Worm (Caenorhabditis elegans): ENCODE data around the gene dhs-6.
A peak's percentile ranks its signal among the peaks of the same experiment; 100 is the strongest.

dhs-6 gene

DNA sequence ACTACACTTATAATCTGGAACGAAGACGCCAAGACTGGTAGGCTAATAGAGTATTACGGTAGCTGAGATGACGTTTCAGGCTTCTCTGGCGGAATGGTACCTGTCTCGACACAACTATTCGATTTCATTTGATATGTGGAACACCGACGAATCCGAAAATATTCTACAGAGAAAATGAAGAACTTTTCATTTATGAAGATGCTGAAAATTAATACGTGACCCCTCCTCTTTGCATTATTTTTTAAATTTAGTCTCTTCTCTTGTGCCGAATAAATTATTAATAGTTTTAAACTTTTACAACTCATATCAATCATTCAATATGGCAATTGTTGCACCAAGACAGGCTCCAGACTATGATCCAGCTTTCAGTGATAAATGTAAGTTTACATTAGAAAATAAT, 46.9 kb upstream of the dhs-6 start, which contains the start of gene C25H3.16:
Gene C25H3.16, plus strand, starts transcription at position 301 of the 400 bp plus-strand sequence.
- TF ChIP-seq B0035.1 (tag; optimal IDR thresholded peaks at IDR 0.05) (no peak), snpc-3.4 (tag; optimal IDR thresholded peaks at IDR 0.05) (no peak), madf-10 (tag; optimal IDR thresholded peaks at IDR 0.05) (no peak), T07F8.4 (tag; optimal IDR thresholded peaks at IDR 0.05) (no peak), him-1 (tag; optimal IDR thresholded peaks at IDR 0.05) (peak; percentile 74)

DNA sequence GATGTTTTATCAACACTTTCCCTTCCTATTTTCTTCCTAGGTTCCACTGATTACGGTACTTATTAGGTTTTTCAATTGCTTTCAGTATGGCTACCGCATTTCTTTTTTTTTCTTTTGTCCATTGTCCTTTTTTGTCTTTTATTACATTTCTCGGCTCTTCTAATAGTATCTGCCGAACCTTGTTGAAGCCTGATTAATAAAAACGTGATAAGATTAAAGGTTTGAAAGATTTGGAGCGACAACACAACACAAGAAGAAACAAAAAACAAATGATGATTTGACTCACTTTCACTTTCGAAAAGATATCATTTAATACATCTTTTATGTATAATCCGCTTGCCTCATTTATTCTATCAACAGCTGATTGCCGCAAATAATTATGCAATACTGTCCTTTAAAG, 45.9 kb upstream of the dhs-6 start, which contains the start of gene C25H3.15:
Gene C25H3.15, plus strand, starts transcription at position 301 of the 400 bp plus-strand sequence.
- TF ChIP-seq tlf-1 (GFP tag; optimal IDR thresholded peaks at IDR 0.05), result no peak
- no peak for TF ChIP-seq nhr-80 (tag; optimal IDR thresholded peaks at IDR 0.05)
- TF ChIP-seq bed-1 (GFP tag; IDR thresholded peaks at IDR 0.05), result no peak
- TF ChIP-seq gei-17 (GFP tag; optimal IDR thresholded peaks at IDR 0.05), result no peak
- TF ChIP-seq snpc-1.3 (tag; optimal IDR thresholded peaks at IDR 0.05; ENCODE audit: insufficient read depth), result no peak
- TF ChIP-seq ztf-26 (tag; optimal IDR thresholded peaks at IDR 0.05), result no peak
- TF ChIP-seq cebp-1 (GFP tag; IDR thresholded peaks at IDR 0.05), result no peak
- TF ChIP-seq cebp-1 (tag; optimal IDR thresholded peaks at IDR 0.05), result no peak
- TF ChIP-seq hrde-1 (tag; optimal IDR thresholded peaks at IDR 0.05; ENCODE audit: borderline replicate concordance), result no peak
- no peak for TF ChIP-seq Y79H2A.3 (GFP tag; conservative IDR thresholded peaks at IDR 0.05)
- no peak for TF ChIP-seq B0035.1 (tag; optimal IDR thresholded peaks at IDR 0.05)
- no peak for TF ChIP-seq mes-4 (tag; optimal IDR thresholded peaks at IDR 0.05)
- no peak for TF ChIP-seq sptf-2 (GFP tag; optimal IDR thresholded peaks at IDR 0.05)
- no peak for TF ChIP-seq zim-3 (tag; optimal IDR thresholded peaks at IDR 0.05)
- TF ChIP-seq Y67H2A.10 (GFP tag; conservative IDR thresholded peaks at IDR 0.05), result no peak

DNA sequence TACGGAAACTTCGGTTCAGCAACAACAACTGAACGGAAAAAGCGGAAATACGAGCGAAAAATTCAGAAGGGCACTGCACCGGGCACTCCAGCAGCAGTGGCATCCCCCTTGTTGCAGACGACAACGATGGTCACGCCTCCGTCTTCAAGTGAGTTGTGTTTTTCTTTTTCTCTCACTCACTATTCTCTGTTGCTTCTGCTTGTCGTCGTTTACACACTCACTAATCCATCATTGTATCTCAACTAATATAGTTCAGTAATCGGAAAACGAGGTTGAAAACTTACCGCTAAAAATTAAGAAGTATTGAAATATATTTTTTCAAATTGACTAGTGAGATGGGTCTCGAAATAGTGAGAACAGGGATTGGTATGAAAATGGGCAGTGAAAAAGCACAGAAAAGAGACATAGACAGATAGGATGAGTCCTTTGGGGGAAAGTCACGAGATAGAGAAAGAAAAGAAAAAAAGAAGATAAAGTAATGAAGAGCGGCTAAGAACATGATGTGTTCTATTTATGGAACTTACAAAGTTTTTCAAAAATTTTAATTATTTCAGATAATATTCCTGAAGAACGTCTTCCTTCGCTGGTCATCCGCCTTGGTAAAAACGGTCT, 44.2 kb upstream of the dhs-6 start:
- TF ChIP-seq attf-5 (GFP tag; optimal IDR thresholded peaks at IDR 0.05), result no peak
- no peak for TF ChIP-seq hmg-1.2 (GFP tag; IDR thresholded peaks at IDR 0.05)
- no peak for TF ChIP-seq nfya-1 (tag; optimal IDR thresholded peaks at IDR 0.05; ENCODE audit: borderline replicate concordance, insufficient read depth)
- no peak for TF ChIP-seq madf-6 (GFP tag; IDR thresholded peaks at IDR 0.05)
- no peak for TF ChIP-seq lag-1 (GFP tag; IDR thresholded peaks at IDR 0.05)

DNA sequence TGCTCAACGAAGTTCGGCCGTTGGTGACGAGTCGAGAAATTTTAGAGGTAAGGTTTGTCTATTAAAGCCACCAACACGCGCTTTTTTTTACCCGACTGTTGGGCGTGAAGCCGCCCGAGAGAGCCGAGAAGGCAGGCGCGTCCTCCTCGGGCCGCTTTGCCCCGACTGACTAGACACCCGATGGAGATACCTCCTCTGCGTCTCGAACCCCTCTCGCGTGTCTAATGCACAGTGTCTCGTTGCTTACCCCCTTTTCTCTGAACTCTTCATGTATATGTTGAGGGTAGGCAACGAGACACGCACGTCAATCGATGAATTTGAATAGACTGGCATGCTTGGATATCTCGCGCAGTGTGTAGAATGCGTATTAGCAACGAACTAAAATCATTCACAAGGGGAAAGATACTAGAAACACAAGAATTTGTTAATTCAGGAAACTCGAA, 42.6 kb upstream of the dhs-6 start:
- TF ChIP-seq lin-40 (tag; optimal IDR thresholded peaks at IDR 0.05) (peak; percentile 88), F37B4.10 (GFP tag; IDR thresholded peaks at IDR 0.05) (peak; percentile 92; the same call in 1 of the 2 replicates), Y79H2A.3 (GFP tag; conservative IDR thresholded peaks at IDR 0.05) (peak; percentile 96), cebp-1 (GFP tag; IDR thresholded peaks at IDR 0.05) (peak; percentile 88), cebp-1 (tag; optimal IDR thresholded peaks at IDR 0.05) (peak; percentile 90), unc-130 (GFP tag; optimal IDR thresholded peaks at IDR 0.05) (peak; percentile 65), lag-1 (GFP tag; IDR thresholded peaks at IDR 0.05) (0 out of 2 replicates have a peak, but pooled peaks have one; percentile 70), snpc-1.3 (tag; optimal IDR thresholded peaks at IDR 0.05; ENCODE audit: insufficient read depth) (no peak), B0019.2 (GFP tag; conservative IDR thresholded peaks at IDR 0.05) (peak; percentile 67), snpc-3.4 (tag; optimal IDR thresholded peaks at IDR 0.05) (no peak), dox-1 (GFP tag; IDR thresholded peaks at IDR 0.05) (peak; percentile 87; the same call in 1 of the 2 replicates), chd-7 (tag; optimal IDR thresholded peaks at IDR 0.05) (peak; percentile 99), aptf-2 (GFP tag; conservative IDR thresholded peaks at IDR 0.05) (peak; percentile 86), Y53G8AR.9 (GFP tag; conservative IDR thresholded peaks at IDR 0.05) (peak; percentile 97), nhr-80 (tag; optimal IDR thresholded peaks at IDR 0.05) (peak; percentile 2), C06A6.2 (GFP tag; conservative IDR thresholded peaks at IDR 0.05) (peak; percentile 92), hlh-26 (GFP tag; conservative IDR thresholded peaks at IDR 0.05) (0 out of 2 replicates have a peak, but pooled peaks have one; percentile 78), D2030.7 (GFP tag; IDR thresholded peaks at IDR 0.05) (peak; percentile 64), madf-8 (GFP tag; conservative IDR thresholded peaks at IDR 0.05) (no peak), rpc-1 (optimal IDR thresholded peaks at IDR 0.05) (no peak), rpc-1 (tag; optimal IDR thresholded peaks at IDR 0.05) (no peak), Y67H2A.10 (GFP tag; conservative IDR thresholded peaks at IDR 0.05) (peak; percentile 85), lin-54 (GFP tag; optimal IDR thresholded peaks at IDR 0.05) (peak; percentile 83), ceh-79 (tag; optimal IDR thresholded peaks at IDR 0.05) (peak; percentile 99), zim-3 (tag; optimal IDR thresholded peaks at IDR 0.05) (peak; percentile 99), dpl-1 (GFP tag; optimal IDR thresholded peaks at IDR 0.05) (no peak), B0261.1 (tag; optimal IDR thresholded peaks at IDR 0.05) (peak; percentile 55)
